Fruit fly (Drosophila melanogaster): ENCODE data around the gene form3.

dm6 chr3L:7103941-7104340 lies 9.3 kb downstream of the form3 start:
- no peak for TF ChIP-seq CG33017 (tag; optimal IDR thresholded peaks at IDR 0.05)
- TF ChIP-seq CG14711 (tag; optimal IDR thresholded peaks at IDR 0.05): no peak
- no peak for TF ChIP-seq pad (GFP tag; optimal IDR thresholded peaks at IDR 0.05)
- TF ChIP-seq Clk (GFP tag; optimal IDR thresholded peaks at IDR 0.05): no peak
